Fruit fly (Drosophila melanogaster): ENCODE data around the gene CG4907.
A peak's percentile ranks its signal among the peaks of the same experiment; 100 is the strongest.

CG4907 gene

dm6 chr3R:22751698-22752097 lies 41.1 kb upstream of the CG4907 start (continued):
- TF ChIP-seq dmrt99B (tag; optimal IDR thresholded peaks at IDR 0.05) (no peak), Hr78 (GFP tag; optimal IDR thresholded peaks at IDR 0.05) (peak in 1 of 2 experiments; percentile 80), CG12071 (GFP tag; optimal IDR thresholded peaks at IDR 0.05) (no peak), CG9797 (GFP tag; optimal IDR thresholded peaks at IDR 0.05) (no peak), CG10147 (GFP tag; optimal IDR thresholded peaks at IDR 0.05) (no peak), CG6254 (GFP tag; optimal IDR thresholded peaks at IDR 0.05) (no peak), CG14667 (GFP tag; IDR thresholded peaks at IDR 0.05) (no peak), Med (GFP tag) (peak; percentile 20), Ada2b (GFP tag; IDR thresholded peaks at IDR 0.05) (no peak), Adf1 (GFP tag; IDR thresholded peaks at IDR 0.05) (no peak), nmo (GFP tag; optimal IDR thresholded peaks at IDR 0.05) (no peak), CG17568 (GFP tag; optimal IDR thresholded peaks at IDR 0.05) (no peak), oc (tag; optimal IDR thresholded peaks at IDR 0.05) (peak; percentile 18), crol (GFP tag; IDR thresholded peaks at IDR 0.05) (peak; percentile 62), corto (GFP tag; optimal IDR thresholded peaks at IDR 0.05) (no peak), CG17361 (GFP tag; IDR thresholded peaks at IDR 0.05) (no peak), sim (GFP tag; IDR thresholded peaks at IDR 0.05) (no peak), Poxn (GFP tag; IDR thresholded peaks at IDR 0.05) (no peak), Sox100B (GFP tag; optimal IDR thresholded peaks at IDR 0.05) (no peak), Optix (GFP tag; IDR thresholded peaks at IDR 0.05) (no peak), gsb (GFP tag; IDR thresholded peaks at IDR 0.05) (no peak), Doc3 (GFP tag; IDR thresholded peaks at IDR 0.05; ENCODE audit: partially characterized antibody) (no peak), ci (GFP tag; IDR thresholded peaks at IDR 0.05) (no peak)

dm6 chr3R:22751111-22751510 lies 40.5 kb upstream of the CG4907 start:
- TF ChIP-seq cg (GFP tag; optimal IDR thresholded peaks at IDR 0.05) (peak; percentile 60), NC2β (GFP tag; optimal IDR thresholded peaks at IDR 0.05) (no peak), nerfin-1 (tag; optimal IDR thresholded peaks at IDR 0.05) (peak; percentile 15), Drgx (GFP tag; IDR thresholded peaks at IDR 0.05) (0 out of 2 replicates have a peak, but pooled peaks have one; percentile 28), CG9437 (GFP tag; optimal IDR thresholded peaks at IDR 0.05) (no peak), bcd (GFP tag; optimal IDR thresholded peaks at IDR 0.05) (no peak), pzg (GFP tag; optimal IDR thresholded peaks at IDR 0.05) (no peak), unpg (GFP tag; optimal IDR thresholded peaks at IDR 0.05) (peak; percentile 2), CG8290 (GFP tag; optimal IDR thresholded peaks at IDR 0.05) (no peak), CG8290 (tag; optimal IDR thresholded peaks at IDR 0.05) (peak in 1 of 2 experiments; percentile 5), Hr51 (GFP tag; optimal IDR thresholded peaks at IDR 0.05) (no peak), CG13894 (tag; optimal IDR thresholded peaks at IDR 0.05) (no peak), Med (GFP tag) (peak; percentile 75), ci (GFP tag; IDR thresholded peaks at IDR 0.05) (peak; percentile 5; the same call in 1 of the 3 replicates), CG15514 (GFP tag; optimal IDR thresholded peaks at IDR 0.05) (no peak), onecut (GFP tag; IDR thresholded peaks at IDR 0.05) (peak; percentile 49; the same call in 1 of the 2 replicates), slbo (GFP tag; IDR thresholded peaks at IDR 0.05) (peak; percentile 15; the same call in 1 of the 2 replicates), CG11696 (GFP tag; IDR thresholded peaks at IDR 0.05) (peak; percentile 57), Hr78 (GFP tag; optimal IDR thresholded peaks at IDR 0.05) (no peak), CG4360 (GFP tag; IDR thresholded peaks at IDR 0.05) (no peak), CG11695 (GFP tag; IDR thresholded peaks at IDR 0.05) (0 out of 3 replicates have a peak, but pooled peaks have one; percentile 17), CG1603 (tag; optimal IDR thresholded peaks at IDR 0.05) (peak; percentile 3), MBD-R2 (GFP tag; IDR thresholded peaks at IDR 0.05) (no peak), CG16779 (GFP tag; IDR thresholded peaks at IDR 0.05) (no peak), ttk (GFP tag; IDR thresholded peaks at IDR 0.05) (no peak), pan (optimal IDR thresholded peaks at IDR 0.05) (no peak), pan (GFP tag; optimal IDR thresholded peaks at IDR 0.05 in 1 of 2, IDR thresholded peaks at IDR 0.05 in 1 of 2) (peak in 1 of 2 experiments; percentile 6), Xrp1 (GFP tag; IDR thresholded peaks at IDR 0.05) (0 out of 2 replicates have a peak, but pooled peaks have one; percentile 19), ac (GFP tag; optimal IDR thresholded peaks at IDR 0.05) (no peak), Ada2b (GFP tag; IDR thresholded peaks at IDR 0.05) (peak; percentile 23; the same call in 1 of the 2 replicates), CG11504 (tag; optimal IDR thresholded peaks at IDR 0.05) (no peak), usp (GFP tag; optimal IDR thresholded peaks at IDR 0.05) (no peak)

Measured in whole organism, embryonic.